Fruit fly (Drosophila melanogaster) whole organism, wandering third instar larva: ENCODE measurements around the gene Skel.

Experiments used
- Abd-B ChIP-seq: fragments of >200 bp; optimal IDR thresholded peaks from 2 replicates; lab custom pipeline; 2017; ENCODE audit warnings: missing biosample characterization, missing genetic modification characterization
- CG9705 ChIP-seq: fragments of 200-800 bp; sonication (Bioruptor generic); optimal IDR thresholded peaks from 2 replicates; lab custom pipeline; 2018; ENCODE audit warnings: missing biosample characterization, mild to moderate bottlenecking, missing genetic modification characterization
- Dfd ChIP-seq: fragments of >200 bp; optimal IDR thresholded peaks from 2 replicates; lab custom pipeline; 2017; ENCODE audit warnings: missing biosample characterization, missing genetic modification characterization
- Dif ChIP-seq: fragments of 200-275, 200-300 bp; sonication (Bioruptor generic); optimal IDR thresholded peaks from 2 replicates; lab custom pipeline; 2018; ENCODE audit warnings: missing biosample characterization, missing genetic modification characterization; ENCODE audit not compliant: partially characterized antibody
- Hnf4 ChIP-seq: fragments of 200-800 bp; sonication (Bioruptor generic); optimal IDR thresholded peaks from 2 replicates; lab custom pipeline; 2016; ENCODE audit warnings: missing biosample characterization, mild to moderate bottlenecking, missing genetic modification characterization
- Rel ChIP-seq, 2 experiments: fragments of 200-800 bp; sonication (Bioruptor generic) in 1 of 2; optimal IDR thresholded peaks; 2 replicates in 1 of 2; 3 replicates in 1 of 2; lab custom pipeline; 2016 to 2019; ENCODE audit warnings: mild to moderate bottlenecking in 2 of 2, missing biosample characterization in 2 of 2, missing genetic modification characterization in 2 of 2, moderate library complexity in 1 of 2
- br ChIP-seq: fragments of 200-800 bp; sonication (Bioruptor generic); optimal IDR thresholded peaks from 2 replicates; lab custom pipeline; 2016; ENCODE audit warnings: missing biosample characterization, missing genetic modification characterization
- dmrt93B ChIP-seq: fragments of 200-800 bp; sonication (Bioruptor generic); optimal IDR thresholded peaks from 2 replicates; lab custom pipeline; 2018; ENCODE audit warnings: missing biosample characterization, mild to moderate bottlenecking, missing genetic modification characterization
- dsf ChIP-seq: sonication (Bioruptor generic); optimal IDR thresholded peaks from 2 replicates; lab custom pipeline; 2016; ENCODE audit warnings: missing biosample characterization, missing genetic modification characterization, borderline replicate concordance
- ey ChIP-seq: fragments of 200-800 bp; sonication (Bioruptor generic); optimal IDR thresholded peaks from 2 replicates; lab custom pipeline; 2016; ENCODE audit warnings: missing biosample characterization, missing genetic modification characterization
- h ChIP-seq: fragments of 200-800 bp; sonication (Bioruptor generic); optimal IDR thresholded peaks from 3 replicates; lab custom pipeline; 2016; ENCODE audit warnings: missing biosample characterization, mild to moderate bottlenecking, missing genetic modification characterization
- psq ChIP-seq: fragments of 200-800 bp; sonication (Bioruptor generic); optimal IDR thresholded peaks from 3 replicates; lab custom pipeline; 2017; ENCODE audit warnings: missing biosample characterization, mild to moderate bottlenecking, missing genetic modification characterization, moderate library complexity
- sage ChIP-seq: fragments of 200-800 bp; sonication (Bioruptor generic); optimal IDR thresholded peaks from 2 replicates; lab custom pipeline; 2016; ENCODE audit warnings: missing biosample characterization, mild to moderate bottlenecking, missing genetic modification characterization
- sv ChIP-seq: fragments of 200-800 bp; sonication (Bioruptor generic); optimal IDR thresholded peaks from 3 replicates; lab custom pipeline; 2016; ENCODE audit warnings: missing biosample characterization, missing genetic modification characterization

DNA sequence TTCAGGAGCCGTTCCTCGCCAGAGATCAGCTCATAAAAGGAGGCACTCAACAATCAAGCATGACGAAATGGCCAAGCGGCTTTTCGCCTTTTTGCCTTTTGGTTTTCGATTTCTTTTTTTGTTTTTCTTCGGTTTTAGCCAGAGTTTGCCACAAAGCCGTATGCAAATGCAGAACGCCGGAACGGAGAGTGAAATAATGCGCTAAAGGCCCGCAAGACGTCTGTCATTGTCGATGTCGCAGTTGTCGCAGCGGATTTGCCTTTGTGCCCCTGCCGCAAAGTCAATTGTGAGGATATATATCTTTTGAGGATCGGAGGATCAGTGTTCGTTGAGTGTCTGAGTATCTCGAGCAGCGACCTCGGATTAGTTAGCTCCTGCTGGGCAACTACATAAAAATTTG is 18.8 kb upstream of the Skel start:
- TF ChIP-seq h (GFP tag; lab: Kevin White, UChicago) = no peak
- TF ChIP-seq dmrt93B (GFP tag; lab: Kevin White, UChicago) = no peak
- TF ChIP-seq sv (GFP tag; lab: Kevin White, UChicago) = no peak
- no peak for TF ChIP-seq Abd-B (GFP tag; lab: Kevin White, UChicago)
- no peak for TF ChIP-seq psq (GFP tag; lab: Kevin White, UChicago)
- no peak for TF ChIP-seq br
- no peak for TF ChIP-seq dsf
- no peak for TF ChIP-seq Rel (GFP tag; optimal IDR thresholded peaks at IDR 0.05; lab: Kevin White, UChicago)
- no peak for TF ChIP-seq Rel (tag; optimal IDR thresholded peaks at IDR 0.05; lab: Kevin White, UChicago)
- TF ChIP-seq sage = no peak
- no peak for TF ChIP-seq ey (GFP tag; lab: Kevin White, UChicago)
- no peak for TF ChIP-seq Dif (GFP tag; lab: Kevin White, UChicago)
- TF ChIP-seq Hnf4 (GFP tag; lab: Kevin White, UChicago) = no peak
- TF ChIP-seq Dfd (GFP tag; lab: Kevin White, UChicago) = no peak
- TF ChIP-seq CG9705 (GFP tag; lab: Kevin White, UChicago) = no peak
